Worm (Caenorhabditis elegans) whole organism, young adult: ENCODE data around the gene R02F2.1.

Experiments used
- B0261.1 ChIP-seq: sonication (generic microtip); optimal IDR thresholded peaks from 2 replicates; lab custom pipeline; 2016; ENCODE audit warnings: mild to moderate bottlenecking, missing genetic modification characterization, moderate library complexity, missing compliant biosample characterization
- B0336.3 ChIP-seq: fragments of 200-800 bp; sonication (Bioruptor generic); IDR thresholded peaks from 2 replicates; pipeline ENCODE4 v1.3.6; 2022; ENCODE audit warnings: missing genetic modification characterization, missing compliant biosample characterization
- F10E7.11 ChIP-seq: sonication (generic microtip); optimal IDR thresholded peaks from 2 replicates; lab custom pipeline; 2017; ENCODE audit warnings: mild to moderate bottlenecking, missing genetic modification characterization, moderate library complexity, missing compliant biosample characterization
- F23B12.7 ChIP-seq: sonication (generic microtip); optimal IDR thresholded peaks from 2 replicates; lab custom pipeline; 2017; ENCODE audit warnings: missing genetic modification characterization, mild to moderate bottlenecking, missing compliant biosample characterization, antibody characterized with exemption, moderate library complexity; ENCODE audit not compliant: insufficient read depth
- F37B4.10 ChIP-seq: fragments of 200-800 bp; sonication (Bioruptor generic); IDR thresholded peaks from 2 replicates; pipeline ENCODE4 v1.3.6; 2022; ENCODE audit warnings: missing genetic modification characterization, missing compliant biosample characterization
- F49E8.2 ChIP-seq: sonication (generic microtip); optimal IDR thresholded peaks from 3 replicates; lab custom pipeline; 2017; ENCODE audit warnings: missing genetic modification characterization, mild to moderate bottlenecking, missing compliant biosample characterization, antibody characterized with exemption, moderate library complexity; ENCODE audit not compliant: insufficient read depth
- F57A8.1 ChIP-seq: fragments of 200-800 bp; sonication (Bioruptor generic); optimal IDR thresholded peaks from 2 replicates; lab custom pipeline; 2018; ENCODE audit warnings: mild to moderate bottlenecking, missing genetic modification characterization, moderate library complexity, missing compliant biosample characterization
- F57C9.4 ChIP-seq: sonication (generic microtip); optimal IDR thresholded peaks from 2 replicates; lab custom pipeline; 2017; ENCODE audit warnings: mild to moderate bottlenecking, missing genetic modification characterization, missing compliant biosample characterization
- K12H6.12 ChIP-seq: fragments of 200-800 bp; sonication (Bioruptor generic); optimal IDR thresholded peaks from 2 replicates; lab custom pipeline; 2018; ENCODE audit warnings: mild to moderate bottlenecking, missing genetic modification characterization, missing compliant biosample characterization
- T26A5.8 ChIP-seq: sonication (generic microtip); optimal IDR thresholded peaks from 2 replicates; lab custom pipeline; 2016; ENCODE audit warnings: missing genetic modification characterization, missing compliant biosample characterization
- Y56A3A.18 ChIP-seq: fragments of 200-800 bp; sonication (Bioruptor generic); IDR thresholded peaks from 2 replicates; pipeline ENCODE4 v1.3.6; 2022; ENCODE audit warnings: missing genetic modification reagents, missing genetic modification characterization, missing compliant biosample characterization
- Y79H2A.3 ChIP-seq: fragments of 200-800 bp; sonication (Bioruptor generic); conservative IDR thresholded peaks from 2 replicates; pipeline ENCODE4 v1.3.6; 2022; ENCODE audit warnings: missing genetic modification reagents, missing genetic modification characterization, missing compliant biosample characterization
- aptf-3 ChIP-seq: fragments of 200-800 bp; sonication (Bioruptor generic); IDR thresholded peaks from 2 replicates; pipeline ENCODE4 v1.3.6; 2022; ENCODE audit warnings: missing genetic modification characterization, missing compliant biosample characterization
- atf-7 ChIP-seq: sonication (generic microtip); optimal IDR thresholded peaks from 2 replicates; lab custom pipeline; 2017; ENCODE audit warnings: mild to moderate bottlenecking, missing genetic modification characterization, missing compliant biosample characterization
- ccch-3 ChIP-seq: fragments of 200-800 bp; sonication (Bioruptor generic); optimal IDR thresholded peaks from 2 replicates; lab custom pipeline; 2018; ENCODE audit warnings: mild to moderate bottlenecking, missing genetic modification characterization, missing compliant biosample characterization
- cebp-2 ChIP-seq: fragments of 200-800 bp; sonication (Bioruptor generic); IDR thresholded peaks from 2 replicates; pipeline ENCODE4 v1.3.6; 2022; ENCODE audit warnings: missing genetic modification characterization, missing compliant biosample characterization
- ceh-40 ChIP-seq: fragments of 200-800 bp; sonication (Bioruptor generic); IDR thresholded peaks from 2 replicates; pipeline ENCODE4 v1.3.6; 2022; ENCODE audit warnings: missing genetic modification characterization, missing compliant biosample characterization
- chd-7 ChIP-seq: sonication (generic microtip); optimal IDR thresholded peaks from 2 replicates; lab custom pipeline; 2016; ENCODE audit warnings: mild to moderate bottlenecking, missing genetic modification characterization, moderate library complexity, missing compliant biosample characterization
- die-1 ChIP-seq: sonication (generic microtip); optimal IDR thresholded peaks from 2 replicates; lab custom pipeline; 2016; ENCODE audit warnings: missing genotype, mild to moderate bottlenecking, missing genetic modification characterization, missing compliant biosample characterization
- efl-1 ChIP-seq: fragments of 150-350 bp; optimal IDR thresholded peaks from 2 replicates; lab custom pipeline; 2014; ENCODE audit warnings: missing biosample characterization, missing genetic modification reagents, missing genetic modification characterization
- egl-18 ChIP-seq: fragments of 200-800 bp; sonication (Bioruptor generic); IDR thresholded peaks from 2 replicates; pipeline ENCODE4 v1.3.6; 2022; ENCODE audit warnings: missing genetic modification reagents, missing genetic modification characterization, missing compliant biosample characterization
- gei-17 ChIP-seq: fragments of 200-800 bp; sonication (Bioruptor generic); optimal IDR thresholded peaks from 2 replicates; lab custom pipeline; 2018; ENCODE audit warnings: mild to moderate bottlenecking, missing genetic modification characterization, missing compliant biosample characterization
- hlh-26 ChIP-seq: fragments of 200-800 bp; sonication (Bioruptor generic); conservative IDR thresholded peaks from 2 replicates; pipeline ENCODE4 v1.3.6; 2022; ENCODE audit warnings: missing genetic modification reagents, missing genetic modification characterization, missing compliant biosample characterization
- hmg-1.2 ChIP-seq: fragments of 200-800 bp; sonication (Bioruptor generic); IDR thresholded peaks from 2 replicates; pipeline ENCODE4 v1.3.6; 2022; ENCODE audit warnings: missing genetic modification reagents, missing genetic modification characterization, missing compliant biosample characterization
- lag-1 ChIP-seq: fragments of 200-800 bp; sonication (Bioruptor generic); IDR thresholded peaks from 2 replicates; pipeline ENCODE4 v1.3.6; 2022; ENCODE audit warnings: missing genetic modification reagents, missing genetic modification characterization, missing compliant biosample characterization
- lin-26 ChIP-seq: fragments of 200-800 bp; sonication (Bioruptor generic); IDR thresholded peaks from 2 replicates; pipeline ENCODE4 v1.3.6; 2022; ENCODE audit warnings: missing genetic modification reagents, missing genetic modification characterization, missing compliant biosample characterization
- lin-40 ChIP-seq: sonication (generic microtip); optimal IDR thresholded peaks from 2 replicates; lab custom pipeline; 2016; ENCODE audit warnings: missing genetic modification characterization, mild to moderate bottlenecking, missing compliant biosample characterization, missing genotype, missing genetic modification reagents
- lsy-27 ChIP-seq: sonication (generic microtip); optimal IDR thresholded peaks from 2 replicates; lab custom pipeline; 2017; ENCODE audit warnings: missing genetic modification characterization, mild to moderate bottlenecking, missing compliant biosample characterization, antibody characterized with exemption, missing genotype, borderline replicate concordance; ENCODE audit not compliant: insufficient read depth
- madf-10 ChIP-seq: sonication (generic microtip); optimal IDR thresholded peaks from 2 replicates; lab custom pipeline; 2016; ENCODE audit warnings: mild to moderate bottlenecking, missing genetic modification characterization, missing compliant biosample characterization
- madf-3 ChIP-seq: fragments of 200-800 bp; sonication (Bioruptor generic); IDR thresholded peaks from 2 replicates; pipeline ENCODE4 v1.3.6; 2022; ENCODE audit warnings: missing genetic modification reagents, missing genetic modification characterization, missing compliant biosample characterization
- madf-6 ChIP-seq: fragments of 200-800 bp; sonication (Bioruptor generic); IDR thresholded peaks from 2 replicates; pipeline ENCODE4 v1.3.6; 2022; ENCODE audit warnings: missing genetic modification reagents, missing genetic modification characterization, missing compliant biosample characterization
- mcd-1 ChIP-seq: fragments of 200-800 bp; sonication (Bioruptor generic); IDR thresholded peaks from 2 replicates; pipeline ENCODE4 v1.3.6; 2022; ENCODE audit warnings: missing genetic modification reagents, missing genetic modification characterization, missing compliant biosample characterization
- nfya-2 ChIP-seq: fragments of 200-800 bp; sonication (Bioruptor generic); IDR thresholded peaks from 2 replicates; pipeline ENCODE4 v1.3.6; 2022; ENCODE audit warnings: missing genetic modification reagents, missing genetic modification characterization, missing compliant biosample characterization
- nfyb-1 ChIP-seq: fragments of 200-800 bp; sonication (Bioruptor generic); IDR thresholded peaks from 2 replicates; pipeline ENCODE4 v1.3.6; 2022; ENCODE audit warnings: missing genetic modification reagents, missing genetic modification characterization, missing compliant biosample characterization
- nhr-120 ChIP-seq: fragments of 200-800 bp; sonication (Bioruptor generic); IDR thresholded peaks from 2 replicates; pipeline ENCODE4 v1.3.6; 2022; ENCODE audit warnings: missing genetic modification characterization, missing compliant biosample characterization
- nhr-27 ChIP-seq: fragments of 200-800 bp; sonication (Bioruptor generic); optimal IDR thresholded peaks from 2 replicates; lab custom pipeline; 2018; ENCODE audit warnings: mild to moderate bottlenecking, missing genetic modification characterization, moderate library complexity, missing compliant biosample characterization
- pbrm-1 ChIP-seq: fragments of 200-800 bp; sonication (Bioruptor generic); IDR thresholded peaks from 2 replicates; pipeline ENCODE4 v1.3.6; 2022; ENCODE audit warnings: missing genetic modification reagents, missing genetic modification characterization, missing compliant biosample characterization
- pha-4 ChIP-seq: fragments of 150-350 bp; sonication (generic microtip); optimal IDR thresholded peaks from 2 replicates; lab custom pipeline; 2014; ENCODE audit warnings: missing biosample characterization, missing genetic modification reagents, missing genetic modification characterization
- repo-1 ChIP-seq: sonication (generic microtip); optimal IDR thresholded peaks from 2 replicates; lab custom pipeline; 2017; ENCODE audit warnings: mild to moderate bottlenecking, missing genetic modification characterization, missing compliant biosample characterization
- rpc-1 ChIP-seq, 2 experiments: fragments of 150-350 bp in 1 of 2; sonication (generic microtip) in 1 of 2; optimal IDR thresholded peaks; 2 replicates each; lab custom pipeline; 2014 to 2018; ENCODE audit warnings: missing biosample characterization in 1 of 2, missing genetic modification characterization in 1 of 2, missing genetic modification reagents in 1 of 2, missing genotype in 1 of 2
- sdz-38 ChIP-seq: sonication (generic microtip); optimal IDR thresholded peaks from 2 replicates; lab custom pipeline; 2016; ENCODE audit warnings: missing genotype, missing genetic modification characterization, missing compliant biosample characterization
- sea-2 ChIP-seq: fragments of 200-800 bp; sonication (Bioruptor generic); IDR thresholded peaks from 2 replicates; pipeline ENCODE4 v1.3.6; 2022; ENCODE audit warnings: missing genetic modification characterization, missing compliant biosample characterization
- snpc-1.3 ChIP-seq: sonication (generic microtip); optimal IDR thresholded peaks from 2 replicates; lab custom pipeline; 2017; ENCODE audit warnings: missing genetic modification characterization, mild to moderate bottlenecking, missing compliant biosample characterization, antibody characterized with exemption, moderate library complexity, missing genotype, missing genetic modification reagents; ENCODE audit not compliant: insufficient read depth
- tbp1 ChIP-seq: fragments of 200-800 bp; sonication (Bioruptor generic); optimal IDR thresholded peaks from 2 replicates; lab custom pipeline; 2018; ENCODE audit warnings: mild to moderate bottlenecking, missing genetic modification characterization, missing compliant biosample characterization
- zim-3 ChIP-seq: sonication (generic microtip); optimal IDR thresholded peaks from 2 replicates; lab custom pipeline; 2017; ENCODE audit warnings: mild to moderate bottlenecking, missing genetic modification characterization, moderate library complexity, missing compliant biosample characterization
- ztf-28 ChIP-seq: fragments of 200-800 bp; sonication (Bioruptor generic); IDR thresholded peaks from 2 replicates; pipeline ENCODE4 v1.3.6; 2022; ENCODE audit warnings: missing genetic modification reagents, missing genetic modification characterization, missing compliant biosample characterization
- ztf-3 ChIP-seq: fragments of 200-800 bp; sonication (Bioruptor generic); optimal IDR thresholded peaks from 2 replicates; lab custom pipeline; 2018; ENCODE audit warnings: mild to moderate bottlenecking, missing genetic modification characterization, missing compliant biosample characterization
- ztf-6 ChIP-seq: fragments of 200-800 bp; sonication (Bioruptor generic); IDR thresholded peaks from 2 replicates; pipeline ENCODE4 v1.3.6; 2022; ENCODE audit warnings: missing genetic modification reagents, missing genetic modification characterization, missing compliant biosample characterization

The R02F2.1 gene

DNA sequence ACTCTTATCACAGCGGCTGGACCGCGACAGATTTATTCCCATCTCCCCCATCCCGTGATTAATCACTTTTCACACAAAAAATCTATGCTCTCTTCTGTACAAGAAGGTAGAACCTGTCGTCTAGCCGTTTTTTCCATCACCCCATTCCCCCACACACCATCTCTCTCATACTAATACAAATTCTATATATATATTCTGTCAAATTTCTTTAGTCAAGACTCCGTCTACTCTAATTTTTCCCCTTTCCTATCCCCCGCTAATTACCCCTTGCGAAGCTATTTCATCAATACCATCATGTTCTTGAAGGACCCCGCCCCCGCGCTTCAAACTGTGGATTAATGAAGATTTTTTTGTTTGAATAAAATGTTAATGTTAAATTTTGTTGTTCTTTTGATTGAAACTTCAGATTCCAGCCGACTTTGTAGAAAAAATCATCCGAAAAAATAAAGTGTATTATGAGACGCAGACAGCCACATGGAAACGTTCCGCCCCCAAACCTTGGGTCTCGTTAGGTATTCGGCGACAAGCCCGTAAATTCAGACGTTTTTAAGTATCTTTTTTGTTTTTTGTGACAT, 4.4 kb downstream of the R02F2.1 start:
- no peak for TF ChIP-seq F23B12.7 (tag; lab: Kevin White, UChicago)
- no peak for TF ChIP-seq snpc-1.3 (tag; lab: Kevin White, UChicago)
- TF ChIP-seq lsy-27, result no peak
- TF ChIP-seq gei-17, result peak; percentile 62
- peak; percentile 37; the same call in 1 of the 2 replicates for TF ChIP-seq mcd-1 (GFP tag; lab: Robert Waterston, UW)
- TF ChIP-seq F10E7.11, result peak; percentile 65
- no peak for TF ChIP-seq pha-4 (tag; lab: Kevin White, UChicago)
- no peak for TF ChIP-seq sdz-38 (tag; lab: Kevin White, UChicago)
- no peak for TF ChIP-seq efl-1 (GFP tag; lab: Kevin White, UChicago)
- TF ChIP-seq F57C9.4 (tag; lab: Kevin White, UChicago), result peak; percentile 52
- no peak for TF ChIP-seq K12H6.12
- no peak for TF ChIP-seq F37B4.10 (GFP tag; lab: Robert Waterston, UW)
- TF ChIP-seq chd-7 (tag; lab: Kevin White, UChicago), result peak; percentile 65
- TF ChIP-seq lag-1, result no peak
- no peak for TF ChIP-seq die-1
- TF ChIP-seq sea-2 (GFP tag; lab: Robert Waterston, UW), result no peak
- TF ChIP-seq ccch-3, result no peak
- TF ChIP-seq B0336.3 (GFP tag; lab: Robert Waterston, UW), result peak; percentile 75
- no peak for TF ChIP-seq T26A5.8 (tag; lab: Kevin White, UChicago)
- peak; percentile 80 for TF ChIP-seq repo-1 (tag; lab: Kevin White, UChicago)
- TF ChIP-seq lin-26 (GFP tag; lab: Robert Waterston, UW), result 0 out of 2 replicates have a peak, but pooled peaks have one; percentile 54
- TF ChIP-seq tbp1 (GFP tag; lab: Kevin White, UChicago), result no peak
- peak; percentile 57; the same call in 1 of the 2 replicates for TF ChIP-seq pbrm-1 (GFP tag; lab: Robert Waterston, UW)
- no peak for TF ChIP-seq madf-3 (GFP tag; lab: Robert Waterston, UW)
- peak; percentile 67 for TF ChIP-seq atf-7 (tag; lab: Kevin White, UChicago)
- no peak for TF ChIP-seq lin-40 (tag; lab: Kevin White, UChicago)
- peak; percentile 50 for TF ChIP-seq madf-10
- TF ChIP-seq Y56A3A.18, result peak; percentile 63
- no peak for TF ChIP-seq aptf-3
- TF ChIP-seq ceh-40 (GFP tag; lab: Robert Waterston, UW), result no peak
- no peak for TF ChIP-seq nhr-27
- no peak for TF ChIP-seq rpc-1 (optimal IDR thresholded peaks at IDR 0.05; lab: Kevin White, UChicago)
- TF ChIP-seq rpc-1 (tag; optimal IDR thresholded peaks at IDR 0.05; lab: Kevin White, UChicago), result no peak
- no peak for TF ChIP-seq egl-18 (GFP tag; lab: Robert Waterston, UW)
- peak; percentile 46; the same call in 1 of the 2 replicates for TF ChIP-seq madf-6 (GFP tag; lab: Robert Waterston, UW)
- TF ChIP-seq nhr-120 (GFP tag; lab: Robert Waterston, UW), result no peak
- TF ChIP-seq hmg-1.2 (GFP tag; lab: Robert Waterston, UW), result no peak; the same call in 1 of the 2 replicates
- peak; percentile 73; the same call in 1 of the 2 replicates for TF ChIP-seq nfyb-1 (GFP tag; lab: Robert Waterston, UW)
- TF ChIP-seq F57A8.1 (GFP tag; lab: Kevin White, UChicago), result no peak
- TF ChIP-seq cebp-2 (GFP tag; lab: Robert Waterston, UW), result peak; percentile 77; the same call in 1 of the 2 replicates
- no peak for TF ChIP-seq B0261.1 (tag; lab: Kevin White, UChicago)
- no peak for TF ChIP-seq hlh-26 (GFP tag; lab: Robert Waterston, UW)
- peak; percentile 40 for TF ChIP-seq zim-3
- no peak for TF ChIP-seq Y79H2A.3
- TF ChIP-seq ztf-28 (GFP tag; lab: Robert Waterston, UW), result no peak
- peak; percentile 48 for TF ChIP-seq ztf-3
- no peak for TF ChIP-seq nfya-2 (GFP tag; lab: Robert Waterston, UW)
- TF ChIP-seq F49E8.2 (tag; lab: Kevin White, UChicago), result no peak
- TF ChIP-seq ztf-6 (GFP tag; lab: Robert Waterston, UW), result no peak
